Fruit fly (Drosophila melanogaster): ENCODE data around the gene CG1309.
A peak's percentile ranks its signal among the peaks of the same experiment; 100 is the strongest.

The CG1309 gene

DNA sequence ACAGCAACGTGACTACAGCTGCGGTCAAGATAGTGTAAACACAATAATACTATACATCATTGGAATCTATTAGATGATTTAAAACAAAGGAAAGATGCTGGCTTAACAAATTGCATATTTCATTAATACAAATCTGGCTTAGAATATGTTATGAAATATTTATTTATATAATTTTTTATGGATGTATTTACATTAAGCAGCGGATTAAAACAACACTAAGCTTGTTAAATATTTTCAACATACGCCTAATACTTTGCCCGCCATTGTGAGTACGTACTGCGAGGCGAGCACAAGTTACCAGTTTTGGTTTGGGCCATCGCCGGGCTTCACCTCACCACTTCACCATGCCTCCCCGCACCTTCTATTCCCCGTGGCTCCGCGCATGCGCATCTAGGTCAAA, 10.7 kb downstream of the CG1309 start:
- no peak for TF ChIP-seq CG12768 (GFP tag; optimal IDR thresholded peaks at IDR 0.05)

DNA sequence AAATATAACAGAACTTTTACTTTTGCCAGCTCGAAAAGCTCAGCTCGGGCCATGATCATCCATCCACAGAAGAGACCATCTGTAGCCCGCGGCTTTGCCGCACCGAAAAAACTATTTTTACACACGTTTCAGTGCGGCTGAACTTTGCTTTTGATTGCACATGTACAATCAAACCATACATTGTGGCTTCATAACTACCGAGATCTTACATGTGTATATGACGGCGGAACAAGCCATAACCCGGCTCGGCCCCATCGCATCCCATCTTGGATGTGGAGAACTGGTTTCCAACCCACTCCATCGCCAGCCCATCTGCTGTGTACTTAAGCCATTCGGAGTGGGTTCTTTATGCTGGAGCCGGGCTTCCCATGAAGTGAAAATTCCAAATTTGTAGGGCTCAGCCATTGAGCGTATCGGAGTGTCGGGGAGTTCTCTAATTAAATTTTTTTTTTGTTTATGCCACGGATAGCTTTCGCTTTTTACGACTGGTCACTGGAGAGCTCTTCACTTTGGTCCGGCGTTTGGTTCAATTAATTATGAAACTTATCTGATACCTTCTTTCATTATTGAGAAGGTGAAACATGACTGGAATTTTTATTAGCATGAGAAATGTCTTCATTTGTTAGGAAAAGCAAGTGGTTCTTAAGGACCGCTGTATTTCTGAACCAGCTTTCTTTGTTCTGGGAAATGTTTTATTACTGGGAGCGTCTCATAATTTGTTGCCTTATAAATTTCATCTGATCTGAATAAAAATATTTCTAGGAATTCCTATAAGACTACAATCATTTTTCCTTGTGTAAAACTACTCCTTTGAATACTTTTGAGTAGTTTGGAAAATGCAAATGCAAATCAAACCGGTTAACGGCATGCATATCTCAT, 12.0 kb downstream of the CG1309 start:
- TF ChIP-seq CG7101 (tag; optimal IDR thresholded peaks at IDR 0.05) (no peak), CG5204 (GFP tag; optimal IDR thresholded peaks at IDR 0.05) (no peak), Crg-1 (GFP tag; optimal IDR thresholded peaks at IDR 0.05) (no peak), cnc (optimal IDR thresholded peaks at IDR 0.05) (no peak), bab1 (GFP tag; optimal IDR thresholded peaks at IDR 0.05) (no peak), CG14711 (tag; optimal IDR thresholded peaks at IDR 0.05) (no peak), ovo (GFP tag; optimal IDR thresholded peaks at IDR 0.05) (no peak), CG12768 (GFP tag; optimal IDR thresholded peaks at IDR 0.05) (no peak), cic (GFP tag; optimal IDR thresholded peaks at IDR 0.05) (no peak), Mnt (GFP tag; optimal IDR thresholded peaks at IDR 0.05) (no peak), CG7045 (GFP tag; optimal IDR thresholded peaks at IDR 0.05) (no peak), CG11617 (GFP tag; optimal IDR thresholded peaks at IDR 0.05) (no peak), CG33017 (tag; optimal IDR thresholded peaks at IDR 0.05) (no peak), pad (GFP tag; optimal IDR thresholded peaks at IDR 0.05) (no peak), CG1620 (GFP tag; optimal IDR thresholded peaks at IDR 0.05) (no peak), tj (GFP tag; optimal IDR thresholded peaks at IDR 0.05) (no peak), kay (GFP tag; ENCODE audit: borderline replicate concordance) (no peak), Hr96 (GFP tag; optimal IDR thresholded peaks at IDR 0.05) (no peak), toe (GFP tag; optimal IDR thresholded peaks at IDR 0.05) (no peak)

DNA sequence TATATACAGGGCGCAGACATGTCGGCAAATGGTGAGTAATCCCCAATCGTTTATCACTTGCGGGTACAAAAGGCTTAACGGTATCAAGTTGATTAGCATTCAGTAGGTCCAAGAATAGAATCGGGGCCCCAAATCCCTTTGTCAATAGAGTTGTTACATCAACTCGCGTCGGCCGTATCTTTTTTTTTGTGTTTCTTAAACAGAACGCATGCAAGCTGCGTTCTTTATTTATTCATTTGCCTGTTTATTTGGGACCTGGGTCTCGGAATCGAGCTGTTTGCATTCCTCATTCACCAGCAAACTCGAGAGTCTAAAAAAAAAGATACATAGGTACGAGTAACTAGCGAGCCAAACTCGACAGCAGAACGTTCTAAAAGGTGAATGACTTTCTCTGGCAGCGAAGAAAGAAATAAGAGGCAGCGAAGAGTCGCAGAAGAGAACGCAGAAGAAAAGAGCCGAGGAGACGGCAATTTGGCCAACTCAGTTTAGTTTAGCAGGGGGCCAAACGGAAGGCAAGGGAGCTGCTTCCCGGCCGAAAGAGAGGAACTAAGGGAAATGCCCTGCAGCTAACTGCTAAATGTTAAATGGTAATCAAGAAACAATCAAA, 13.0 kb downstream of the CG1309 start:
- TF ChIP-seq CG11617 (GFP tag; optimal IDR thresholded peaks at IDR 0.05) (no peak), Hr96 (GFP tag; optimal IDR thresholded peaks at IDR 0.05) (no peak), CG7045 (GFP tag; optimal IDR thresholded peaks at IDR 0.05) (no peak), tj (GFP tag; optimal IDR thresholded peaks at IDR 0.05) (no peak), CG5204 (GFP tag; optimal IDR thresholded peaks at IDR 0.05) (no peak), Crg-1 (GFP tag; optimal IDR thresholded peaks at IDR 0.05) (no peak), kay (GFP tag; ENCODE audit: borderline replicate concordance) (no peak), cic (GFP tag; optimal IDR thresholded peaks at IDR 0.05) (no peak), cnc (optimal IDR thresholded peaks at IDR 0.05) (no peak), CG12768 (GFP tag; optimal IDR thresholded peaks at IDR 0.05) (no peak), CG33017 (tag; optimal IDR thresholded peaks at IDR 0.05) (no peak), toe (GFP tag; optimal IDR thresholded peaks at IDR 0.05) (no peak), Clk (GFP tag; optimal IDR thresholded peaks at IDR 0.05) (no peak), CG7101 (tag; optimal IDR thresholded peaks at IDR 0.05) (no peak), CG1620 (GFP tag; optimal IDR thresholded peaks at IDR 0.05) (no peak), bab1 (GFP tag; optimal IDR thresholded peaks at IDR 0.05) (no peak), ovo (GFP tag; optimal IDR thresholded peaks at IDR 0.05) (no peak), CG14711 (tag; optimal IDR thresholded peaks at IDR 0.05) (no peak), Mnt (GFP tag; optimal IDR thresholded peaks at IDR 0.05) (no peak), pad (GFP tag; optimal IDR thresholded peaks at IDR 0.05) (no peak)

DNA sequence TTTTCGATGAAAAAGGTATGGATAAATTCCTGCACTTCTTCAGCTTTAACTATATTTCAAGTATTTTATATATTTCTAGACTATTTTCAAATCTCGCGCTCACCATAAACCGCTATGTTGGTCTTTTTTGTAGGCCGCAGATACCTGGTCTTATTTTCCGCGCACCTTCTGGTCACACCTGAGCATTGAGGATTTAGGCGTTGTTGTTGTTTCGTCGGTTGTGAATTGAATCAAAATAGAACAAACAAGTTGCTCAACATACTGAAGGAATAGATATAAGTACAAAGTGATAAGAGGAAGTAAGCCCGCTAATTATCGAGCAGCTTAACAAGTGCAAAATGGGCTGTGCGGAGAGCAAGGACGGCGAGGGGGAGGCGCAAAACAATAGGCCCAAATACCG, 18.6 kb downstream of the CG1309 start, which contains the start of gene Ctl1:
Gene Ctl1 (plus strand): TSS at position 167 of the 400 bp plus-strand sequence.
- no peak for TF ChIP-seq Crg-1 (GFP tag; optimal IDR thresholded peaks at IDR 0.05)
- peak; percentile 23 for TF ChIP-seq bab1 (GFP tag; optimal IDR thresholded peaks at IDR 0.05)
- TF ChIP-seq tj (GFP tag; optimal IDR thresholded peaks at IDR 0.05), result no peak
- no peak for TF ChIP-seq CG11617 (GFP tag; optimal IDR thresholded peaks at IDR 0.05)
- TF ChIP-seq CG5204 (GFP tag; optimal IDR thresholded peaks at IDR 0.05), result no peak

DNA sequence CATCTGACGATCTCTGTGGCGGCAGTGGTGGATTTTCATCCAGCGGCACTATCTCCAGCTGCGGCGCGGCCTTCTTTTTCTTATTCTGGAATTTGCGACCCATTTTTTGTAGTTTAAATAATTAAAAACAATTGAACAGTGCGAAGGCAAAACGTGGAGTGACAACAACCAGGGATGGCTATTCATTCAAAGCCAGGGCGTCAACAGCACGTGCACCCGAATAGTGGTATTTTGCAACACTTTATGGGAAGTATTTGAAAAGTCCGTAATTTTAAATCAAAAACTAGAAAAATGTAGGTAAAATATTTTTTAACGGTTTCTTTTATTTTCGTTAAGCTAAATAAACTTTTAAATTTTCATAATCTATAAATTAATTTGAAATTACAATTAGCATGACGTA, 23.4 kb downstream of the CG1309 start, which contains the start of gene CG11583:
Gene CG11583 (minus strand): TSS at position 191 of the 400 bp plus-strand sequence.
- TF ChIP-seq CG12768 (GFP tag; optimal IDR thresholded peaks at IDR 0.05), result peak; percentile 52
- no peak for TF ChIP-seq tj (GFP tag; optimal IDR thresholded peaks at IDR 0.05)
- no peak for TF ChIP-seq Clk (GFP tag; optimal IDR thresholded peaks at IDR 0.05)
- TF ChIP-seq cic (GFP tag; optimal IDR thresholded peaks at IDR 0.05), result peak; percentile 24
- peak; percentile 100 for TF ChIP-seq Mnt (GFP tag; optimal IDR thresholded peaks at IDR 0.05)
- TF ChIP-seq CG7101 (tag; optimal IDR thresholded peaks at IDR 0.05), result peak; percentile 72
- peak; percentile 53 for TF ChIP-seq CG14711 (tag; optimal IDR thresholded peaks at IDR 0.05)
- TF ChIP-seq pad (GFP tag; optimal IDR thresholded peaks at IDR 0.05), result peak; percentile 57
- TF ChIP-seq toe (GFP tag; optimal IDR thresholded peaks at IDR 0.05), result peak; percentile 63
- TF ChIP-seq CG33017 (tag; optimal IDR thresholded peaks at IDR 0.05), result peak; percentile 7
- no peak for TF ChIP-seq CG5204 (GFP tag; optimal IDR thresholded peaks at IDR 0.05)
- peak; percentile 26 for TF ChIP-seq ovo (GFP tag; optimal IDR thresholded peaks at IDR 0.05)
- TF ChIP-seq CG7045 (GFP tag; optimal IDR thresholded peaks at IDR 0.05), result peak; percentile 19
- peak; percentile 64 for TF ChIP-seq Crg-1 (GFP tag; optimal IDR thresholded peaks at IDR 0.05)
- peak; percentile 21 for TF ChIP-seq bab1 (GFP tag; optimal IDR thresholded peaks at IDR 0.05)
- no peak for TF ChIP-seq Hr96 (GFP tag; optimal IDR thresholded peaks at IDR 0.05)
- peak; percentile 76 for TF ChIP-seq CG1620 (GFP tag; optimal IDR thresholded peaks at IDR 0.05)
- TF ChIP-seq cnc (optimal IDR thresholded peaks at IDR 0.05), result no peak
- no peak for TF ChIP-seq CG11617 (GFP tag; optimal IDR thresholded peaks at IDR 0.05)
- no peak for TF ChIP-seq kay (GFP tag; ENCODE audit: borderline replicate concordance)

Data from whole organism, adult.